Worm (Caenorhabditis elegans): Measurements from ENCODE around the gene spp-2.

- TF ChIP-seq hmbx-1 (tag; optimal IDR thresholded peaks at IDR 0.05) (no peak), hnd-1 (tag; optimal IDR thresholded peaks at IDR 0.05) (no peak), tbx-37 (GFP tag; conservative IDR thresholded peaks at IDR 0.05) (no peak), B0310.2 (tag; optimal IDR thresholded peaks at IDR 0.05) (no peak)
Measured at ce11 chrX:7305520-7306186, 11.0 kb downstream of the spp-2 start, which contains the start of gene sur-5.
